Worm (Caenorhabditis elegans): Measurements from ENCODE around the gene ceh-91.
A peak's percentile ranks its signal among the peaks of the same experiment; 100 is the strongest.

The ceh-91 gene

ce11 chrIII:11616446-11616845 is at the start of gene ceh-91:
Gene ceh-91 (plus strand): TSS chrIII:11616746.
- no peak for TF ChIP-seq R02D3.7 (tag; optimal IDR thresholded peaks at IDR 0.05)

ce11 chrIII:11567837-11568236 is 48.7 kb upstream of the ceh-91 start, which contains the start of gene psme-3:
Gene psme-3 (plus strand): TSS chrIII:11568137.
- TF ChIP-seq peb-1 (tag; optimal IDR thresholded peaks at IDR 0.05), result no peak
- TF ChIP-seq unc-62 (GFP tag; optimal IDR thresholded peaks at IDR 0.05), result no peak
- TF ChIP-seq lin-13 (GFP tag; optimal IDR thresholded peaks at IDR 0.05), result no peak
- TF ChIP-seq fos-1 (tag; optimal IDR thresholded peaks at IDR 0.05), result no peak
- TF ChIP-seq F13H6.1 (tag; optimal IDR thresholded peaks at IDR 0.05), result no peak
- TF ChIP-seq egl-27 (tag; optimal IDR thresholded peaks at IDR 0.05), result no peak
- no peak for TF ChIP-seq ama-1 (optimal IDR thresholded peaks at IDR 0.05)
- TF ChIP-seq ztf-1 (GFP tag; conservative IDR thresholded peaks at IDR 0.05), result no peak

DNA sequence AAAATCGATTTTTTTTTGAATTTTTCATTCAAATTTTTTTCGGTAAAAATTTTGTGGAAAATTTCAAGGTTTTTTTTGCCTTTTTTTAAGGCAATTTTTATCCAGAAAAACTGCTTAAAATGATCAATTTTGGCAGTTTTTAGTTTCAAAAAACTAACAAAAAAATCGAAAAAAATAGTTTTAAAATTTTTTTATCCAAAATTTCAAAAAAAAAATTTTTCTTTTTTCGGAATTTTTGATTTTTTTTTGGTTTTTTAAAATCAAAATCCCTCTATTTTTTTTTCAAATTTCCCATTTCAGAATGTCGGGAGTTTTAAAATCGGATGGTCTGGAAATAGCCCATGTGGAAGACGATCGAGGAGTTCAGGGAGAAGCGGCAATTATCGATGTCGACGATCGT is 42.6 kb upstream of the ceh-91 start, which contains the start of gene Y66D12A.8:
Gene Y66D12A.8 (plus strand): TSS at position 301 of the 400 bp plus-strand sequence.
- TF ChIP-seq lsy-2 (tag; optimal IDR thresholded peaks at IDR 0.05) (no peak), nhr-10 (tag; optimal IDR thresholded peaks at IDR 0.05) (no peak), ZK546.5 (tag; optimal IDR thresholded peaks at IDR 0.05) (no peak), peb-1 (tag; optimal IDR thresholded peaks at IDR 0.05) (no peak), ceh-16 (tag; optimal IDR thresholded peaks at IDR 0.05) (no peak), snpc-4 (tag; optimal IDR thresholded peaks at IDR 0.05) (no peak), nhr-21 (tag; optimal IDR thresholded peaks at IDR 0.05) (no peak), egl-27 (tag; optimal IDR thresholded peaks at IDR 0.05) (no peak), sma-9 (GFP tag; optimal IDR thresholded peaks at IDR 0.05) (no peak), sma-9 (tag; optimal IDR thresholded peaks at IDR 0.05) (no peak), nhr-77 (tag; optimal IDR thresholded peaks at IDR 0.05) (no peak), elt-1 (tag; optimal IDR thresholded peaks at IDR 0.05) (no peak), unc-62 (GFP tag; optimal IDR thresholded peaks at IDR 0.05) (no peak), R02D3.7 (tag; optimal IDR thresholded peaks at IDR 0.05) (no peak), nhr-23 (tag; optimal IDR thresholded peaks at IDR 0.05) (no peak), lin-39 (tag; optimal IDR thresholded peaks at IDR 0.05) (no peak), nhr-237 (tag; optimal IDR thresholded peaks at IDR 0.05) (no peak), nhr-6 (tag; optimal IDR thresholded peaks at IDR 0.05) (no peak), alr-1 (tag; optimal IDR thresholded peaks at IDR 0.05) (no peak), unc-55 (GFP tag; optimal IDR thresholded peaks at IDR 0.05) (no peak)

DNA sequence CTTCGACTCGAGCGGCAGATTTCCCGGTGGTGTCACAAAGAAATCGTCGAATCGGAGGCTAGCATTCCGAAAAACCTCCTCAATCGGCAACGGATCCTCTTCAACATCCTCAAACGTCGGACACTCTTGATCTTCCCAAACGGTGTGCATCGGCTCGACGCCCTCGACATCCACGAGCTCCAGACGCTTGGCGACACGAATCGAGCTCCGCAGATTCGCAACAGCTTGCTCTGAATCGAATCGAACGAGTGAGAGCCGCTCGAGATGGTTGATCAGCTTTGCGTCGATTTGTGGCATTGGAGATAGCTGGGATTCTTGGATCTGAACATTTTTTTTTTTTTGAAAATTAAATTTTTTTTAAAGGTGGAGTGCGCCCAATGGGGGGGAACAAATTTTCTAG is 37.2 kb upstream of the ceh-91 start:
- no peak for TF ChIP-seq aly-2 (tag; optimal IDR thresholded peaks at IDR 0.05)
- no peak for TF ChIP-seq alr-1 (tag; optimal IDR thresholded peaks at IDR 0.05)
- no peak for TF ChIP-seq lsy-2 (tag; optimal IDR thresholded peaks at IDR 0.05)
- TF ChIP-seq nhr-129 (tag; optimal IDR thresholded peaks at IDR 0.05), result no peak
- no peak for TF ChIP-seq mab-5 (tag; optimal IDR thresholded peaks at IDR 0.05)
- TF ChIP-seq skn-1 (tag; optimal IDR thresholded peaks at IDR 0.05), result no peak
- TF ChIP-seq nhr-6 (tag; optimal IDR thresholded peaks at IDR 0.05), result no peak
- TF ChIP-seq nhr-77 (tag; optimal IDR thresholded peaks at IDR 0.05), result no peak
- no peak for TF ChIP-seq ama-1 (optimal IDR thresholded peaks at IDR 0.05)
- no peak for TF ChIP-seq nhr-11 (tag; optimal IDR thresholded peaks at IDR 0.05)
- TF ChIP-seq nhr-25 (tag; optimal IDR thresholded peaks at IDR 0.05), result no peak
- TF ChIP-seq unc-55 (GFP tag; optimal IDR thresholded peaks at IDR 0.05), result no peak

DNA sequence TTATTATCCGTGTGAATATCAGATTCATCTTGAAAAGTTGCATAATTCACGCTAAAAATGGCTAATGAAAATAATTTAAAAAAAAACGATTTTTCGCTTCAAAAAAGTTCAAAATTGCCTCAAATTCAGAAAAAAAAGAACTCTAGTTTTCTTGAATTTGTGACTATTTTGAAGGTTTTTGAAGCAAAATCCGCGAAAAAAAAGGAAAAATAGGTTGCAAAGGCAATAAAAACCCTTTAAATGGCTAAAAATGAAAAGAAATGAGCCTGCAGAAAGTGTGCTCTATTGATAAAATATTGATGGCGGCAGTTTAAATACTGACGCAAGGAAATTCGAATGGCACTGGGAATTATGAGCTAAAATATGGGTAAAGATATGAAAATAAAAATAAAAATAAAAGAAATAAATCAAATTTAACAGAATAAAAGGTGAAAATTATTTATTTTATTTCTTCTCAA is 36.1 kb upstream of the ceh-91 start, which contains the start of gene Y66D12A.7:
Gene Y66D12A.7 (minus strand): TSS at position 51 of the 458 bp plus-strand sequence.
- TF ChIP-seq blmp-1 (tag; optimal IDR thresholded peaks at IDR 0.05; ENCODE audit: insufficient read depth) (no peak), unc-55 (GFP tag; optimal IDR thresholded peaks at IDR 0.05) (peak; percentile 61), lin-39 (tag; optimal IDR thresholded peaks at IDR 0.05) (no peak), lin-11 (tag; optimal IDR thresholded peaks at IDR 0.05) (no peak), ceh-16 (tag; optimal IDR thresholded peaks at IDR 0.05) (no peak), lin-13 (GFP tag; optimal IDR thresholded peaks at IDR 0.05) (peak; percentile 30), elt-3 (tag; optimal IDR thresholded peaks at IDR 0.05) (no peak), gmeb-1 (tag; optimal IDR thresholded peaks at IDR 0.05) (peak; percentile 88), nhr-21 (tag; optimal IDR thresholded peaks at IDR 0.05) (no peak), nhr-12 (tag; optimal IDR thresholded peaks at IDR 0.05) (no peak), sma-3 (GFP tag; optimal IDR thresholded peaks at IDR 0.05) (no peak), crh-2 (tag; optimal IDR thresholded peaks at IDR 0.05) (peak; percentile 5), zag-1 (tag; optimal IDR thresholded peaks at IDR 0.05) (no peak), lsy-2 (tag; optimal IDR thresholded peaks at IDR 0.05) (peak in 1 of 2 experiments; percentile 54), sma-9 (GFP tag; optimal IDR thresholded peaks at IDR 0.05) (no peak), sma-9 (tag; optimal IDR thresholded peaks at IDR 0.05) (no peak), ceh-82 (tag; optimal IDR thresholded peaks at IDR 0.05) (no peak)
